Fruit fly (Drosophila melanogaster): ENCODE measurements around the gene CG18131.

dm6 chr2L:1538132-1538531 lies 37.7 kb upstream of the CG18131 start:
- TF ChIP-seq CTCF (optimal IDR thresholded peaks at IDR 0.05) (no peak), CG8478 (optimal IDR thresholded peaks at IDR 0.05) (no peak)

All from S2 (cell line).